Fruit fly (Drosophila melanogaster): ENCODE results near the gene CG5835.

Gene CG5835

dm6 chr3R:19157997-19158396 lies 4.5 kb upstream of the CG5835 start:
- TF ChIP-seq noc (tag; optimal IDR thresholded peaks at IDR 0.05): no peak

DNA sequence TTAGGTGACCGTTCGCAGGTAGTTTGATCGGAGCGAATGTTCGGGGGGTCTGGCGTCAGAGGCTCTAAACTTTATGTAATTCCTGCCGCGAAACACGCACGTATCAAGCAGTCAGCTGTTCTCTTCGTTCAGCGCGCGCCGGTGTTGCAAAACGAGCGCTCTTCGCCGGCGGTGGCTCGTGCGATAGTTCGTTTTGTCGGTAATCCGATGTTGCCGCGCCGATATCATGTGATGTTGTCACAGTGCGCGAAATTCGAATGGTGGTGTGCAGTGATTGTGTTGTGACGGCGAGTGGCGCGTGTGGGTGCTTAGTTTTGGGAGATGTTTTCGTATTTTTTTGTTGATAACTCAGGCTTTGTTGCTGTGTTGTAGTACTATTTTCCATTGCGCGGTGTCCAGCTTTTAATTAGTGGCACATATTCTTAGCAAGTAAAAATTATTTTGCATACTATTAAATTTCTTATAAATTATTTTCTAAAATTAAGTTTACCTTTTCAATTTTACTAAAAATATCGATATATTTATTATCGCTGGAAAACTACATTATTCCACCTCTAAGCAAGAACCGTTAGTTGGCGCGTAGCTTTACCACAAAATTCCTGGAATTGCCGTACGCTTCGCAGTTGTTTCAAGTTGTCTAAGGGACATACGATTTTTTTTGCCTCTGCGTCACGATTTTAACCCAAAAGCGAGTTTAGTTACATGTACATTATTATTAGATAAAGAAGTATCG lies 3.4 kb upstream of the CG5835 start, which contains the start of gene nanos:
nanos (plus strand) TSS at position 569 of the 733 bp plus-strand sequence.
- TF ChIP-seq noc (tag; optimal IDR thresholded peaks at IDR 0.05): peak; percentile 57

DNA sequence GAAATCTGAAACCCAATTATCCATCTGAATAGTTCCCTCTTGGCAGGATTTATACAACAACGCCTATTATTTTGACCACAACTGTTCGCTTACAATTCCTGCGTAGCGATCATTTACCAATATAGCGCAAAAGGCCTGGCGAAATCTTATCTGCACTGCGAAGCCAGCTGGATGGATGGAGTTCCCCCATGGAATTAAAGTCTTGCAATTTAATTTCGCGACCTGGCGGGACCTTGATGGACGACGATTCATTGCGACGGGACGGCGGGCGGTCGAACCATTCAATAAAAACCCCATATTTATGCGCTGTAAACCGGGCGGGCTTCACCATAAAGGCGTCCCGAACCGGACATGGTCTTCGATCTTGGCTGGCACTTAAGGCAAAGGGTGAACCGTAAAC lies 651 bp downstream of the CG5835 start:
- no peak for TF ChIP-seq noc (tag; optimal IDR thresholded peaks at IDR 0.05)

- peak; percentile 83 for TF ChIP-seq noc (tag; optimal IDR thresholded peaks at IDR 0.05)
Observed at dm6 chr3R:19151848-19152787, 1.4 kb downstream of the CG5835 start.

- TF ChIP-seq noc (tag; optimal IDR thresholded peaks at IDR 0.05): no peak
Observed at dm6 chr3R:19150856-19151651, 2.4 kb downstream of the CG5835 start.

- peak; percentile 81 for TF ChIP-seq noc (tag; optimal IDR thresholded peaks at IDR 0.05)
Observed at dm6 chr3R:19147511-19148239, 5.8 kb downstream of the CG5835 start, which contains the start of gene Ppcs. TSS of gene Ppcs (minus strand) at chr3R:19147910.

dm6 chr3R:19134957-19135356 lies 18.5 kb downstream of the CG5835 start, which contains the start of gene Cyp12a4:
TSS of gene Cyp12a4 (plus strand) at chr3R:19135158.
- TF ChIP-seq noc (tag; optimal IDR thresholded peaks at IDR 0.05): peak; percentile 51

DNA sequence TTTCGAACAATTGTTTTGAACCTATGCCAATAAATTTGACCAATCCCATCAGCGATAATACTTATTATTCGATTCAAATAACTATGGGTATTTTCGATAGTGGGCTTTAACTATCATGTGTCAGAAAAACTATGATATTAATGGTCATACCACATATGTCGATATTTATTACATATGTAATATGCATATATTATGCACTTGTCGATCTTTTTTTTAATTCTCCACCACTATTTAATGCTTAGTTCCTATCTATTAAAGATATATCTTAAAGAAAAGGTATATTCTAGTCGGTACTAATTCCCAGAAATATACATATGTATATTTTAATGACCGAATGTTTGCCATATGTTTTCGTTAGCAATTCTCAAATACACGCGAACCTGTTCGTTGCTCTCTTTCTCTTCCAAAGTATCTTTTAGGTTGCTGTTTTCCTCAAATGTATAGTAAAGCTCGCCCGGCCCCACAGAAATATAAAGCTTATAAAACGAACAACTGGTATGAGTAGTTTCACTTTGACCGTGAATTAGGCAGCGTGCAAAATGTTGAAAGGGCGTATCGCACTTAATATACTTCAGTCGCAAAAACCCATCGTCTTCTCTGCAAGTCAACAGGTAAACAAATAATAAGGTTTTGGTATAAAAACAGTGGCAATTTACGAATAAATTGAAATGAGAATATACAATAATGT lies 21.2 kb downstream of the CG5835 start, which contains the start of gene Cyp12a5:
Cyp12a5 (plus strand) TSS at position 503 of the 688 bp plus-strand sequence.
- peak; percentile 42 for TF ChIP-seq noc (tag; optimal IDR thresholded peaks at IDR 0.05)

- no peak for TF ChIP-seq noc (tag; optimal IDR thresholded peaks at IDR 0.05)
Observed at dm6 chr3R:19118505-19119138, 34.9 kb downstream of the CG5835 start.

- TF ChIP-seq noc (tag; optimal IDR thresholded peaks at IDR 0.05): no peak
Observed at dm6 chr3R:19113836-19114235, 39.6 kb downstream of the CG5835 start.

DNA sequence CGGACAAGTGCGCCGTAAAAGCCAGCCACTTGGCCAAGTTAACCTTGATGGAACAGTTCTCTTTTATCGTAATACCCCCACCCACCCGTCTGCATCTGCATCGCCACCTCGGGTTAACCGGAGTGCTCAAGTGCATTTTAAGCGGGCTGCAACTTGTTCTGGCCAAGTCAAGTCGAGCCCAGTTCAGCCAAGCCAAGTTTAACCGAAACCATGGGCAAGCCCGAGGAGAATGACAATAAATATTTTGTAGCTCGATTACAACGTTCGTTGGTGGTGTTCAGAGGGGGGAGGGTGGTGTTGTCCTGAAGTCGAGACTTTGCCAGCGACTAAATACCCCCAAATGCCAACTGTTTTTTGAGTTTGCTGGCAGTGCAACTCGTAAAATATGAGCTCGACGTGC lies 41.1 kb downstream of the CG5835 start:
- TF ChIP-seq noc (tag; optimal IDR thresholded peaks at IDR 0.05): no peak

DNA sequence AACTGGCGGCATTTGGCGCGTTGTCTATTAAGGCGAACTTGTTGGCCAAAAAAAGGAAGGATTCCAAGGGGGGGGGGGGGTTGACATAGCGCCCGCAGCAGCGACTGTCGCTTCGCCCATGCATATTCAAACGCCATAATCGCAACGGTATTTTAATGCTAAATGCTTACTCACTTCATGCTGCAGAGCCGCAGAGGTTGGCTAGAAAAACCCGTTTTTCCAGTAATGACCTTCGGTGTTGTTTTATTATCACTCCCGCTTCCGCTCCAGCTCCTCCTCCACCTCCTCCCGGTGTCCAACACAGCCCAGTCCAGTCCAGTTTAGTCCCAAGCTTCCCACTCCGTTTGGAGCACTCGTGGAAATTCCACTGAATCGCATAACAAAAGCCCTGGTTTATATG lies 42.3 kb downstream of the CG5835 start:
- no peak for TF ChIP-seq noc (tag; optimal IDR thresholded peaks at IDR 0.05)

dm6 chr3R:19108126-19108525 lies 45.4 kb downstream of the CG5835 start:
- no peak for TF ChIP-seq noc (tag; optimal IDR thresholded peaks at IDR 0.05)

dm6 chr3R:19107058-19107457 lies 46.4 kb downstream of the CG5835 start:
- TF ChIP-seq noc (tag; optimal IDR thresholded peaks at IDR 0.05): no peak
